Fruit fly (Drosophila melanogaster) whole organism, embryonic: ENCODE measurements around the gene Son.

Experiments
- ATbp ChIP-seq: fragments of 200-800 bp; sonication (Bioruptor generic); optimal IDR thresholded peaks from 2 replicates; lab custom pipeline; 2017; ENCODE audit warnings: missing biosample characterization, mild to moderate bottlenecking, missing genetic modification characterization, missing genetic modification reagents
- Atf-2 ChIP-seq: fragments of 200-800 bp; sonication (Bioruptor generic); optimal IDR thresholded peaks from 2 replicates; lab custom pipeline; 2016; ENCODE audit warnings: missing biosample characterization, missing genetic modification characterization
- Atf6 ChIP-seq: fragments of 200-800 bp; sonication (Bioruptor generic); IDR thresholded peaks from 2 replicates; pipeline ENCODE4 v1.3.6; 2022; ENCODE audit warnings: missing biosample characterization, missing genetic modification characterization
- BEAF-32 ChIP-seq: fragments of 200-800 bp; sonication (Bioruptor generic); optimal IDR thresholded peaks from 3 replicates; lab custom pipeline; 2017; ENCODE audit warnings: missing biosample characterization, missing genetic modification characterization, mild to moderate bottlenecking, moderate library complexity, missing genetic modification reagents
- CG12659 ChIP-seq: fragments of 200-800 bp; sonication (Bioruptor generic); optimal IDR thresholded peaks from 3 replicates; lab custom pipeline; 2017; ENCODE audit warnings: mild to moderate bottlenecking, missing biosample characterization, missing genetic modification reagents, missing genetic modification characterization
- CG12744 ChIP-seq: fragments of 200-800 bp; sonication (Bioruptor generic); optimal IDR thresholded peaks from 2 replicates; lab custom pipeline; 2016; ENCODE audit warnings: missing biosample characterization, missing genetic modification characterization
- CG12769 ChIP-seq: fragments of 200-800 bp; sonication (Bioruptor generic); optimal IDR thresholded peaks from 2 replicates; lab custom pipeline; 2019; ENCODE audit warnings: missing biosample characterization, mild to moderate bottlenecking, missing genetic modification characterization, moderate library complexity
- CG13894 ChIP-seq: fragments of 200-800 bp; sonication (Bioruptor generic); optimal IDR thresholded peaks from 3 replicates; lab custom pipeline; 2018; ENCODE audit warnings: missing biosample characterization, mild to moderate bottlenecking, missing genetic modification characterization, moderate library complexity
- CG15479 ChIP-seq: fragments of 200-800 bp; sonication (Bioruptor generic); optimal IDR thresholded peaks from 3 replicates; lab custom pipeline; 2019; ENCODE audit warnings: missing biosample characterization, mild to moderate bottlenecking, missing genetic modification characterization, moderate library complexity
- CG16779 ChIP-seq: fragments of 200-800 bp; sonication (Bioruptor generic); IDR thresholded peaks from 2 replicates; pipeline ENCODE4 v1.3.6; 2022; ENCODE audit warnings: missing biosample characterization, missing genetic modification characterization
- CG16813 ChIP-seq: fragments of 200-800 bp; sonication (Bioruptor generic); IDR thresholded peaks from 3 replicates; pipeline ENCODE4 v1.3.6; 2022; ENCODE audit warnings: missing biosample characterization, missing genetic modification characterization; ENCODE audit not compliant: partially characterized antibody
- CG17186 ChIP-seq: fragments of 200-800 bp; sonication (Bioruptor generic); optimal IDR thresholded peaks from 3 replicates; lab custom pipeline; 2017; ENCODE audit warnings: missing biosample characterization, missing genetic modification reagents, missing genetic modification characterization
- CG17612 ChIP-seq: fragments of 200-800 bp; sonication (Bioruptor generic); IDR thresholded peaks from 2 replicates; pipeline ENCODE4 v1.3.6; 2022; ENCODE audit warnings: missing biosample characterization, missing genetic modification characterization
- CG18011 ChIP-seq: fragments of 200-800 bp; sonication (Bioruptor generic); optimal IDR thresholded peaks from 2 replicates; lab custom pipeline; 2017; ENCODE audit warnings: missing biosample characterization, missing genetic modification characterization, mild to moderate bottlenecking, moderate library complexity, missing genotype
- CG18764 ChIP-seq: fragments of 200-800 bp; sonication (Bioruptor generic); optimal IDR thresholded peaks from 3 replicates; lab custom pipeline; 2016; ENCODE audit warnings: missing biosample characterization, missing genetic modification characterization
- CG2129 ChIP-seq: fragments of 200-800 bp; sonication (Bioruptor generic); IDR thresholded peaks from 2 replicates; pipeline ENCODE4 v1.3.6; 2022; ENCODE audit warnings: missing biosample characterization, missing genetic modification characterization; ENCODE audit not compliant: partially characterized antibody
- CG2875 ChIP-seq: fragments of 200-800 bp; sonication (Bioruptor generic); optimal IDR thresholded peaks from 2 replicates; lab custom pipeline; 2017; ENCODE audit warnings: missing biosample characterization, mild to moderate bottlenecking, missing genetic modification characterization, missing genetic modification reagents
- CG2889 ChIP-seq: fragments of 200-800 bp; sonication (Bioruptor generic); IDR thresholded peaks from 3 replicates; pipeline ENCODE4 v1.3.6; 2022; ENCODE audit warnings: missing biosample characterization, missing genetic modification characterization
- CG31365 ChIP-seq: fragments of 200-800 bp; sonication (Bioruptor generic); optimal IDR thresholded peaks from 2 replicates; lab custom pipeline; 2018; ENCODE audit warnings: missing biosample characterization, mild to moderate bottlenecking, missing genetic modification characterization
- CG32767 ChIP-seq: fragments of 200-800 bp; sonication (Bioruptor generic); IDR thresholded peaks from 2 replicates; pipeline ENCODE4 v1.3.6; 2022; ENCODE audit warnings: missing biosample characterization, missing genetic modification characterization
- CG4617 ChIP-seq: fragments of 200-800 bp; sonication (Bioruptor generic); optimal IDR thresholded peaks from 3 replicates; lab custom pipeline; 2016; ENCODE audit warnings: missing biosample characterization, missing genetic modification characterization, borderline replicate concordance
- CG5180 ChIP-seq: fragments of 200-800 bp; sonication (Bioruptor generic); optimal IDR thresholded peaks from 3 replicates; lab custom pipeline; 2017; ENCODE audit warnings: missing biosample characterization, missing genetic modification characterization, mild to moderate bottlenecking, moderate library complexity, missing genetic modification reagents
- CG6254 ChIP-seq: fragments of 200-800 bp; sonication (Bioruptor generic); optimal IDR thresholded peaks from 3 replicates; lab custom pipeline; 2017; ENCODE audit warnings: mild to moderate bottlenecking, missing biosample characterization, missing genetic modification reagents, missing genetic modification characterization
- CG6654 ChIP-seq: fragments of 200-800 bp; sonication (Bioruptor generic); optimal IDR thresholded peaks from 2 replicates; lab custom pipeline; 2017; ENCODE audit warnings: missing biosample characterization, mild to moderate bottlenecking, missing genetic modification characterization
- CG7357 ChIP-seq: fragments of 200-800 bp; sonication (Bioruptor generic); IDR thresholded peaks from 3 replicates; pipeline ENCODE4 v1.3.6; 2022; ENCODE audit warnings: missing biosample characterization, missing genetic modification characterization
- CG7745 ChIP-seq: fragments of 200-800 bp; sonication (Bioruptor generic); optimal IDR thresholded peaks from 2 replicates; lab custom pipeline; 2018; ENCODE audit warnings: missing biosample characterization, mild to moderate bottlenecking, missing genetic modification characterization, moderate library complexity
- Fer2 ChIP-seq: fragments of 200-800 bp; sonication (Bioruptor generic); optimal IDR thresholded peaks from 2 replicates; lab custom pipeline; 2018; ENCODE audit warnings: missing biosample characterization, mild to moderate bottlenecking, missing genetic modification characterization, moderate library complexity
- Fer3 ChIP-seq: fragments of 200-800 bp; sonication (Bioruptor generic); optimal IDR thresholded peaks from 2 replicates; lab custom pipeline; 2018; ENCODE audit warnings: missing biosample characterization, mild to moderate bottlenecking, missing genetic modification characterization, moderate library complexity
- Hr51 ChIP-seq, 2 experiments: fragments of 200-800 bp; sonication (Bioruptor generic); optimal IDR thresholded peaks; 2 replicates in 1 of 2; 3 replicates in 1 of 2; lab custom pipeline; 2016 to 2018; ENCODE audit warnings: missing biosample characterization in 2 of 2, missing genetic modification characterization in 2 of 2, mild to moderate bottlenecking in 1 of 2, moderate library complexity in 1 of 2
- Kr ChIP-seq: fragments of 200-800 bp; sonication (Bioruptor generic); optimal IDR thresholded peaks from 2 replicates; lab custom pipeline; 2017; ENCODE audit warnings: missing biosample characterization, mild to moderate bottlenecking, missing genetic modification characterization
- Ssrp ChIP-seq: fragments of 200-800 bp; sonication (Bioruptor generic); optimal IDR thresholded peaks from 2 replicates; lab custom pipeline; 2018; ENCODE audit warnings: missing biosample characterization, mild to moderate bottlenecking, missing genetic modification characterization, moderate library complexity
- Xbp1 ChIP-seq: fragments of 200-800 bp; sonication (Bioruptor generic); optimal IDR thresholded peaks from 3 replicates; lab custom pipeline; 2016; ENCODE audit warnings: missing biosample characterization, mild to moderate bottlenecking, missing genetic modification characterization
- YL-1 ChIP-seq: fragments of 200-800 bp; sonication (Bioruptor generic); optimal IDR thresholded peaks from 3 replicates; lab custom pipeline; 2017; ENCODE audit warnings: missing biosample characterization, mild to moderate bottlenecking, missing genetic modification characterization
- cwo ChIP-seq: fragments of 200-800 bp; sonication (Bioruptor generic); optimal IDR thresholded peaks from 3 replicates; lab custom pipeline; 2017; ENCODE audit warnings: missing biosample characterization, missing genetic modification characterization, mild to moderate bottlenecking, moderate library complexity, missing genetic modification reagents
- dan ChIP-seq: fragments of 200-800 bp; sonication (Bioruptor generic); IDR thresholded peaks from 2 replicates; pipeline ENCODE4 v1.3.6; 2022; ENCODE audit warnings: missing biosample characterization, missing genetic modification characterization
- emc ChIP-seq: fragments of 200-800 bp; sonication (Bioruptor generic); optimal IDR thresholded peaks from 2 replicates; lab custom pipeline; 2016; ENCODE audit warnings: missing biosample characterization, missing genetic modification characterization
- ems ChIP-seq: fragments of 200-800 bp; sonication (Bioruptor generic); optimal IDR thresholded peaks from 3 replicates; lab custom pipeline; 2016; ENCODE audit warnings: missing biosample characterization, missing genetic modification characterization
- fd102C ChIP-seq: fragments of 200-800 bp; sonication (Bioruptor generic); optimal IDR thresholded peaks from 2 replicates; lab custom pipeline; 2018; ENCODE audit warnings: missing biosample characterization, mild to moderate bottlenecking, missing genetic modification characterization, moderate library complexity
- gfzf ChIP-seq: fragments of 200-800 bp; sonication (Bioruptor generic); optimal IDR thresholded peaks from 2 replicates; lab custom pipeline; 2016; ENCODE audit warnings: missing biosample characterization, mild to moderate bottlenecking, missing genetic modification characterization, moderate library complexity
- ham ChIP-seq: fragments of 200-800 bp; sonication (Bioruptor generic); IDR thresholded peaks from 2 replicates; pipeline ENCODE4 v1.3.6; 2022; ENCODE audit warnings: missing biosample characterization, missing genetic modification characterization
- luna ChIP-seq: fragments of 200-800 bp; sonication (Bioruptor generic); optimal IDR thresholded peaks from 2 replicates; lab custom pipeline; 2016; ENCODE audit warnings: missing biosample characterization, missing genetic modification characterization
- nmo ChIP-seq: fragments of 200-800 bp; sonication (Bioruptor generic); optimal IDR thresholded peaks from 2 replicates; lab custom pipeline; 2018; ENCODE audit warnings: missing biosample characterization, mild to moderate bottlenecking, missing genetic modification characterization, moderate library complexity
- p53 ChIP-seq: fragments of 200-800 bp; sonication (Bioruptor generic); optimal IDR thresholded peaks from 2 replicates; lab custom pipeline; 2016; ENCODE audit warnings: missing biosample characterization, missing genetic modification characterization
- peb ChIP-seq: fragments of 200-800 bp; sonication (Bioruptor generic); IDR thresholded peaks from 2 replicates; pipeline ENCODE4 v1.3.6; 2022; ENCODE audit warnings: missing biosample characterization, missing genetic modification characterization
- pnt ChIP-seq: fragments of 200-800 bp; sonication (Bioruptor generic); optimal IDR thresholded peaks from 3 replicates; lab custom pipeline; 2016; ENCODE audit warnings: missing biosample characterization, missing genetic modification characterization
- pros ChIP-seq: fragments of 200-800 bp; sonication (Bioruptor generic); optimal IDR thresholded peaks from 3 replicates; lab custom pipeline; 2019; ENCODE audit warnings: missing biosample characterization, mild to moderate bottlenecking, missing genetic modification characterization, moderate library complexity
- slou ChIP-seq: fragments of 200-800 bp; sonication (Bioruptor generic); optimal IDR thresholded peaks from 3 replicates; lab custom pipeline; 2016; ENCODE audit warnings: missing biosample characterization, missing genetic modification characterization
- stc ChIP-seq: fragments of 200-800 bp; sonication (Bioruptor generic); IDR thresholded peaks from 2 replicates; pipeline ENCODE4 v1.3.6; 2022; ENCODE audit warnings: missing biosample characterization, missing genetic modification characterization
- vvl ChIP-seq: fragments of 200-800 bp; sonication (Bioruptor generic); IDR thresholded peaks from 2 replicates; pipeline ENCODE4 v1.3.6; 2022; ENCODE audit warnings: missing biosample characterization, missing genetic modification characterization
- wdn ChIP-seq: fragments of 200-800 bp; sonication (Bioruptor generic); IDR thresholded peaks from 2 replicates; pipeline ENCODE4 v1.3.6; 2022; ENCODE audit warnings: missing biosample characterization, missing genetic modification characterization

The Son gene

DNA sequence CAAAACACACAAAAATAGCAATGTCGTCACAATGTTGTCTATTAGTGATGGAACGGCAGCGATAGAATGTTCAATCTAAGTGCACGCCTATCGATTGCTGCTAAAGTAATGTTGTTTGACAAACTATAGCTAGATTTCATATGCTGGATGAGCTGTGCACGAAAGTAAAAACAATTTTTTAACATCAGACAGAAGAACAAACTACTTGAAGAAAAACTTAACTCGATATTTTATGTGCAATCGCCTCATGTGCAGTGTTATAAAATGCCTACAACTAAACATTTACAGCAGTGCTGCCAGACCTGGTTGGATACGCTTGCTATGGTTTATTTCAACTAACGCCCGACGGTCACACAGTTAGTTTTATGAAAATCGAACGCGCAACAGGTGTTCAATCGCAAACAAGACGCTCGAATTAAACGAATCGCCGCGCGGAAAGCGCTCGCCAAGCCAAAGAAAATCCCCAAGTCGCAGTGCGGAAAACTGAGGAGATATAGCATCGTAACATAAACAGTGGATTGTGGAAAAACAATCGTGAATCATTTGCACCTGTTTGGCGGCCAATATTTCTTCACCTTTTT is 13.2 kb downstream of the Son start, which contains the start of the genes bocks and CG8312 (continued):
- TF ChIP-seq BEAF-32 (GFP tag; lab: Kevin White, UChicago) = peak; percentile 96
- no peak for TF ChIP-seq CG7357 (GFP tag; lab: Robert Waterston, UW)
- TF ChIP-seq CG12769 (tag; lab: Kevin White, UChicago) = peak; percentile 51
- peak; percentile 23 for TF ChIP-seq cwo
- peak; percentile 70 for TF ChIP-seq YL-1 (GFP tag; lab: Kevin White, UChicago)
- TF ChIP-seq dan (GFP tag; lab: Robert Waterston, UW) = no peak
- no peak for TF ChIP-seq CG2875
- TF ChIP-seq CG6254 (GFP tag; lab: Kevin White, UChicago) = no peak
- no peak for TF ChIP-seq vvl (GFP tag; lab: Robert Waterston, UW)
- TF ChIP-seq pros (GFP tag; lab: Kevin White, UChicago) = no peak
- no peak for TF ChIP-seq fd102C (GFP tag; lab: Kevin White, UChicago)
- peak; percentile 79 for TF ChIP-seq nmo (GFP tag; lab: Kevin White, UChicago)
- no peak for TF ChIP-seq Atf6 (GFP tag; lab: Robert Waterston, UW)
- peak; percentile 51 for TF ChIP-seq Atf-2 (GFP tag; lab: Kevin White, UChicago)
- no peak for TF ChIP-seq ATbp (GFP tag; lab: Kevin White, UChicago)
- no peak for TF ChIP-seq CG16813 (GFP tag; lab: Robert Waterston, UW)
- no peak for TF ChIP-seq CG2129 (GFP tag; lab: Robert Waterston, UW)
- no peak for TF ChIP-seq wdn (GFP tag; lab: Robert Waterston, UW)
- peak; percentile 24 for TF ChIP-seq pnt (GFP tag; lab: Kevin White, UChicago)
- no peak for TF ChIP-seq Fer2 (tag; lab: Kevin White, UChicago)
- peak; percentile 65 for TF ChIP-seq ems (GFP tag; lab: Kevin White, UChicago)
- no peak for TF ChIP-seq emc
- TF ChIP-seq CG12659 (GFP tag; lab: Kevin White, UChicago) = peak; percentile 89
- TF ChIP-seq CG2889 (GFP tag; lab: Robert Waterston, UW) = no peak
- TF ChIP-seq Ssrp (tag; lab: Kevin White, UChicago) = no peak
- no peak for TF ChIP-seq CG7745 (tag; lab: Kevin White, UChicago)
- no peak for TF ChIP-seq ham (GFP tag; lab: Robert Waterston, UW)
- TF ChIP-seq stc = no peak
- TF ChIP-seq CG31365 (tag; lab: Kevin White, UChicago) = no peak
- TF ChIP-seq slou (GFP tag; lab: Kevin White, UChicago) = no peak
- TF ChIP-seq luna (GFP tag; lab: Kevin White, UChicago) = no peak
- TF ChIP-seq CG15479 = peak; percentile 83
- no peak for TF ChIP-seq CG32767 (GFP tag; lab: Robert Waterston, UW)
- peak; percentile 42 for TF ChIP-seq CG18764
- TF ChIP-seq CG12744 (GFP tag; lab: Kevin White, UChicago) = no peak
- TF ChIP-seq peb (GFP tag; lab: Robert Waterston, UW) = no peak
- TF ChIP-seq CG16779 (GFP tag; lab: Robert Waterston, UW) = no peak
- no peak for TF ChIP-seq CG17612 (GFP tag; lab: Robert Waterston, UW)
- TF ChIP-seq Xbp1 (GFP tag; lab: Kevin White, UChicago) = peak; percentile 65
- TF ChIP-seq CG5180 (GFP tag; lab: Kevin White, UChicago) = no peak
- no peak for TF ChIP-seq CG6654 (GFP tag; lab: Kevin White, UChicago)
- peak; percentile 95 for TF ChIP-seq gfzf (GFP tag; lab: Kevin White, UChicago)
- TF ChIP-seq CG18011 (GFP tag; lab: Kevin White, UChicago) = no peak
- TF ChIP-seq CG13894 (tag; lab: Kevin White, UChicago) = peak; percentile 70
- peak in 1 of 2 experiments; percentile 33 for TF ChIP-seq Hr51 (GFP tag; optimal IDR thresholded peaks at IDR 0.05; lab: Kevin White, UChicago)
- no peak for TF ChIP-seq Kr (GFP tag; lab: Kevin White, UChicago)
- TF ChIP-seq Fer3 = peak; percentile 33
- TF ChIP-seq CG4617 (GFP tag; lab: Kevin White, UChicago) = peak; percentile 45
- TF ChIP-seq CG17186 (GFP tag; lab: Kevin White, UChicago) = peak; percentile 77
- TF ChIP-seq p53 = no peak
